Fruit fly (Drosophila melanogaster) whole organism, prepupa: Measurements from ENCODE around the gene CG12680.

ENCODE experiments used
- Blimp-1 ChIP-seq: fragments of 200-800 bp; sonication (Bioruptor generic); optimal IDR thresholded peaks from 3 replicates; lab custom pipeline; 2017; ENCODE audit warnings: missing biosample characterization, missing genetic modification characterization, mild to moderate bottlenecking, moderate library complexity, missing genetic modification reagents
- CG10631 ChIP-seq: fragments of 200-800 bp; sonication (Bioruptor generic); optimal IDR thresholded peaks from 2 replicates; lab custom pipeline; 2016; ENCODE audit warnings: missing biosample characterization, missing genetic modification characterization
- CG11294 ChIP-seq: fragments of 200-800 bp; sonication (Bioruptor generic); IDR thresholded peaks from 2 replicates; pipeline ENCODE4 v1.3.6; 2022; ENCODE audit warnings: missing biosample characterization, missing genetic modification characterization
- CG11762 ChIP-seq: fragments of 200-800 bp; sonication (Bioruptor generic); optimal IDR thresholded peaks from 3 replicates; lab custom pipeline; 2016; ENCODE audit warnings: missing biosample characterization, missing genetic modification characterization; ENCODE audit not compliant: insufficient read depth
- CG11902 ChIP-seq: fragments of 200-800 bp; sonication (Bioruptor generic); optimal IDR thresholded peaks from 3 replicates; lab custom pipeline; 2016; ENCODE audit warnings: missing biosample characterization, missing genetic modification characterization
- CG15336 ChIP-seq: fragments of 200-800 bp; sonication (Bioruptor generic); IDR thresholded peaks from 2 replicates; pipeline ENCODE4 v1.3.6; 2022; ENCODE audit warnings: missing biosample characterization, missing genetic modification characterization
- CG1621 ChIP-seq: fragments of 200-800 bp; sonication (Bioruptor generic); optimal IDR thresholded peaks from 3 replicates; lab custom pipeline; 2018; ENCODE audit warnings: missing biosample characterization, mild to moderate bottlenecking, missing genetic modification characterization
- CG3032 ChIP-seq: fragments of 200-800 bp; optimal IDR thresholded peaks from 2 replicates; lab custom pipeline; 2019; ENCODE audit warnings: missing biosample characterization, mild to moderate bottlenecking, missing genetic modification characterization, moderate library complexity
- CG32006 ChIP-seq: fragments of 200-800 bp; sonication (Bioruptor generic); optimal IDR thresholded peaks from 3 replicates; lab custom pipeline; 2017; ENCODE audit warnings: missing biosample characterization, mild to moderate bottlenecking, missing genetic modification characterization
- CG34406 ChIP-seq: fragments of 200-800 bp; sonication (Bioruptor generic); optimal IDR thresholded peaks from 3 replicates; lab custom pipeline; 2016; ENCODE audit warnings: missing biosample characterization, missing genetic modification characterization
- CG3919 ChIP-seq: fragments of 200-800 bp; sonication (Bioruptor generic); optimal IDR thresholded peaks from 3 replicates; lab custom pipeline; 2016; ENCODE audit warnings: missing biosample characterization, missing genetic modification characterization
- CG6163 ChIP-seq: fragments of 200-800 bp; sonication (Bioruptor generic); IDR thresholded peaks from 3 replicates; pipeline ENCODE4 v1.3.6; 2022; ENCODE audit warnings: missing biosample characterization, missing genetic modification characterization
- CG6276 ChIP-seq: fragments of 200-800 bp; sonication (Bioruptor generic); optimal IDR thresholded peaks from 2 replicates; lab custom pipeline; 2017; ENCODE audit warnings: missing biosample characterization, mild to moderate bottlenecking, missing genetic modification characterization
- CG6792 ChIP-seq: fragments of 200-800 bp; sonication (Bioruptor generic); optimal IDR thresholded peaks from 3 replicates; lab custom pipeline; 2016; ENCODE audit warnings: missing biosample characterization, missing genetic modification characterization
- CG6808 ChIP-seq: fragments of 200-800 bp; sonication (Bioruptor generic); optimal IDR thresholded peaks from 3 replicates; lab custom pipeline; 2017; ENCODE audit warnings: missing biosample characterization, missing genetic modification characterization, mild to moderate bottlenecking, moderate library complexity, missing genetic modification reagents
- CG6854 ChIP-seq: fragments of 200-800 bp; sonication (Bioruptor generic); optimal IDR thresholded peaks from 2 replicates; lab custom pipeline; 2017; ENCODE audit warnings: missing biosample characterization, mild to moderate bottlenecking, missing genetic modification characterization
- CG8119 ChIP-seq: fragments of 200-800 bp; sonication (Bioruptor generic); IDR thresholded peaks from 3 replicates; pipeline ENCODE4 v1.3.6; 2022; ENCODE audit warnings: missing biosample characterization, missing genetic modification characterization
- CG8632 ChIP-seq: fragments of 200-800 bp; sonication (Bioruptor generic); optimal IDR thresholded peaks from 3 replicates; lab custom pipeline; 2016; ENCODE audit warnings: missing biosample characterization, missing genetic modification characterization
- CG9139 ChIP-seq: fragments of 200-800 bp; sonication (Bioruptor generic); optimal IDR thresholded peaks from 3 replicates; lab custom pipeline; 2017; ENCODE audit warnings: missing biosample characterization, mild to moderate bottlenecking, missing genetic modification characterization
- Eip78C ChIP-seq: fragments of 200-800 bp; sonication (Bioruptor generic); peaks from one replicate; lab custom pipeline; 2016; ENCODE audit warnings: missing biosample characterization, missing genetic modification characterization
- Eip93F ChIP-seq: fragments of 200-800 bp; sonication (Bioruptor generic); optimal IDR thresholded peaks from 2 replicates; lab custom pipeline; 2016; ENCODE audit warnings: missing biosample characterization, mild to moderate bottlenecking, missing genetic modification characterization
- Ets21C ChIP-seq: fragments of 200-800 bp; sonication (Bioruptor generic); optimal IDR thresholded peaks from 3 replicates; lab custom pipeline; 2016; ENCODE audit warnings: missing biosample characterization, missing genetic modification characterization
- Ets96B ChIP-seq: fragments of 200-800 bp; optimal IDR thresholded peaks from 2 replicates; lab custom pipeline; 2019; ENCODE audit warnings: missing biosample characterization, mild to moderate bottlenecking, missing genetic modification characterization, moderate library complexity
- Gug ChIP-seq: fragments of 200-800 bp; sonication (Bioruptor generic); IDR thresholded peaks from 2 replicates; pipeline ENCODE4 v1.3.6; 2022; ENCODE audit warnings: missing biosample characterization, missing genetic modification characterization
- Hr38 ChIP-seq: sonication (Bioruptor generic); optimal IDR thresholded peaks from 2 replicates; lab custom pipeline; 2016; ENCODE audit warnings: missing biosample characterization, missing genetic modification characterization
- Hr39 ChIP-seq: fragments of 200-800 bp; sonication (Bioruptor generic); optimal IDR thresholded peaks from 2 replicates; lab custom pipeline; 2016; ENCODE audit warnings: missing biosample characterization, missing genetic modification characterization
- Lpt ChIP-seq: fragments of 200-800 bp; sonication (Bioruptor generic); optimal IDR thresholded peaks from 3 replicates; lab custom pipeline; 2016; ENCODE audit warnings: missing biosample characterization, missing genetic modification characterization
- Met ChIP-seq: fragments of 200-800 bp; sonication (Bioruptor generic); optimal IDR thresholded peaks from 3 replicates; lab custom pipeline; 2016; ENCODE audit warnings: missing biosample characterization, missing genetic modification characterization
- OdsH ChIP-seq: fragments of 200-800 bp; sonication (Bioruptor generic); optimal IDR thresholded peaks from 3 replicates; lab custom pipeline; 2016; ENCODE audit warnings: missing biosample characterization, missing genetic modification characterization
- Sox102F ChIP-seq: fragments of 200-800 bp; sonication (Bioruptor generic); optimal IDR thresholded peaks from 2 replicates; lab custom pipeline; 2016; ENCODE audit warnings: missing biosample characterization, mild to moderate bottlenecking, missing genetic modification characterization
- Sox14 ChIP-seq: fragments of 200-800 bp; sonication (Bioruptor generic); optimal IDR thresholded peaks from 3 replicates; lab custom pipeline; 2016; ENCODE audit warnings: missing biosample characterization, missing genetic modification characterization
- Sox15 ChIP-seq: fragments of 200-800 bp; sonication (Bioruptor generic); optimal IDR thresholded peaks from 3 replicates; lab custom pipeline; 2016; ENCODE audit warnings: missing biosample characterization, missing genetic modification characterization
- achi ChIP-seq: fragments of 200-800 bp; sonication (Bioruptor generic); optimal IDR thresholded peaks from 3 replicates; lab custom pipeline; 2016; ENCODE audit warnings: missing biosample characterization, missing genetic modification characterization
- acj6 ChIP-seq: fragments of 200-800 bp; sonication (Bioruptor generic); optimal IDR thresholded peaks from 3 replicates; lab custom pipeline; 2016; ENCODE audit warnings: missing biosample characterization, missing genetic modification characterization
- cyc ChIP-seq: fragments of 200-800 bp; sonication (Bioruptor generic); optimal IDR thresholded peaks from 3 replicates; lab custom pipeline; 2016; ENCODE audit warnings: missing biosample characterization, missing genetic modification characterization
- dac ChIP-seq: fragments of 200-800 bp; sonication (Bioruptor generic); optimal IDR thresholded peaks from 2 replicates; lab custom pipeline; 2017; ENCODE audit warnings: missing biosample characterization, mild to moderate bottlenecking, missing genetic modification characterization
- dsx ChIP-seq: fragments of 200-800 bp; optimal IDR thresholded peaks from 3 replicates; lab custom pipeline; 2019; ENCODE audit warnings: missing biosample characterization, mild to moderate bottlenecking, missing genetic modification characterization, moderate library complexity; ENCODE audit not compliant: poor library complexity, severe bottlenecking
- eg ChIP-seq: fragments of 200-800 bp; sonication (Bioruptor generic); IDR thresholded peaks from 3 replicates; pipeline ENCODE4 v1.3.6; 2022; ENCODE audit warnings: missing biosample characterization, missing genetic modification characterization
- esn ChIP-seq: fragments of 200-800 bp; sonication (Bioruptor generic); optimal IDR thresholded peaks from 2 replicates; lab custom pipeline; 2016; ENCODE audit warnings: missing biosample characterization, mild to moderate bottlenecking, missing genetic modification characterization, moderate library complexity
- fd59A ChIP-seq: fragments of 200-800 bp; sonication (Bioruptor generic); optimal IDR thresholded peaks from 2 replicates; lab custom pipeline; 2017; ENCODE audit warnings: missing biosample characterization, mild to moderate bottlenecking, missing genetic modification characterization, missing genetic modification reagents
- fkh ChIP-seq: fragments of 200-800 bp; sonication (Bioruptor generic); optimal IDR thresholded peaks from 3 replicates; lab custom pipeline; 2017; ENCODE audit warnings: missing biosample characterization, mild to moderate bottlenecking, missing genetic modification characterization, moderate library complexity
- net ChIP-seq: fragments of 200-800 bp; sonication (Bioruptor generic); optimal IDR thresholded peaks from 3 replicates; lab custom pipeline; 2016; ENCODE audit warnings: missing biosample characterization, missing genetic modification characterization
- pdm3 ChIP-seq: fragments of 200-800 bp; sonication (Bioruptor generic); optimal IDR thresholded peaks from 3 replicates; lab custom pipeline; 2016; ENCODE audit warnings: missing biosample characterization, missing genetic modification characterization
- ss ChIP-seq, 2 experiments: fragments of 200-800 bp; sonication (Bioruptor generic); optimal IDR thresholded peaks; 2 replicates in 1 of 2; 3 replicates in 1 of 2; lab custom pipeline; 2017 to 2018; ENCODE audit warnings: mild to moderate bottlenecking in 2 of 2, missing biosample characterization in 2 of 2, missing genetic modification characterization in 2 of 2, moderate library complexity in 1 of 2
- svp ChIP-seq: fragments of 200-800 bp; sonication (Bioruptor generic); peaks from one replicate; lab custom pipeline; 2016; ENCODE audit warnings: missing biosample characterization, missing genetic modification characterization
- vri ChIP-seq: fragments of 200-800 bp; sonication (Bioruptor generic); optimal IDR thresholded peaks from 3 replicates; lab custom pipeline; 2016; ENCODE audit warnings: missing biosample characterization, mild to moderate bottlenecking, missing genetic modification characterization

Gene CG12680

DNA sequence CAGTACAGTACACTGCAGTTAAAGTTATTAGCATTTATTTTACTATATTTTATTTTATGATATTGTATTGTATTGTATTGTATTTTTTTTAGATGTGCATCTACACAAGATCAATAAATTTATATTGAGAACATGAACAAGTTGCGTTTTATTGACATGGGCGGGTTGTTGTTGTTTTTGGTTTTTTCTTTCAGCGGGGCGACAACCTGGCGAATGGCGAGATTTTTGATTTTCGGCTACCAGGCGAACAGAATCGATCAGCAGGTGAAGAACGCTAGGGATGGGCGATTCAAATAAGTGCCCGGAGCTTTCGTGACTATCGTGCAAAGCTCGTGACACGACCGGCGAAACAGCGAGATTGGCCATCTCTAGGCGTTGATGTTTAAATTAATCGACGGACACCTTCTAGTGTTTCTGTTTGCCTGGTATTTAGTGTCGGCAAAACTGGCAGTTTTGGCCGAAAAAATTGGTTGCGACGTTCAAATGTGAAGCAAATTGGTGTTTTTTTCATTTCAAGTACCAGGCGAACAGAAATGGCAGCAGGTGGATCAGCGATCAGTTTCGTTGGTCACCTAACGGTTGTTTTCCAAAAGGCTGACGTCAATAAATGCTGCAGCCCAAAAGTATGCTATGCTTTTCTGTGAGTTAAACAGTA lies 41.3 kb upstream of the CG12680 start (continued):
- TF ChIP-seq ss (GFP tag; optimal IDR thresholded peaks at IDR 0.05; lab: Kevin White, UChicago) (no peak), CG3032 (tag; lab: Kevin White, UChicago) (no peak), Gug (GFP tag; lab: Robert Waterston, UW) (0 out of 2 replicates have a peak, but pooled peaks have one; percentile 23), CG3919 (GFP tag; lab: Kevin White, UChicago) (peak; percentile 23), CG6163 (GFP tag; lab: Robert Waterston, UW) (no peak), Lpt (GFP tag; lab: Kevin White, UChicago) (no peak), CG6808 (GFP tag; lab: Kevin White, UChicago) (no peak), CG32006 (no peak), Eip78C (GFP tag; lab: Kevin White, UChicago) (peak; percentile 77), CG15336 (GFP tag; lab: Robert Waterston, UW) (peak; percentile 53; the same call in 1 of the 2 replicates), Ets96B (tag; lab: Kevin White, UChicago) (no peak), Sox14 (no peak), CG6276 (GFP tag; lab: Kevin White, UChicago) (peak; percentile 12), CG9139 (GFP tag; lab: Kevin White, UChicago) (no peak), CG11762 (GFP tag; lab: Kevin White, UChicago) (no peak), Ets21C (GFP tag; lab: Kevin White, UChicago) (no peak)

DNA sequence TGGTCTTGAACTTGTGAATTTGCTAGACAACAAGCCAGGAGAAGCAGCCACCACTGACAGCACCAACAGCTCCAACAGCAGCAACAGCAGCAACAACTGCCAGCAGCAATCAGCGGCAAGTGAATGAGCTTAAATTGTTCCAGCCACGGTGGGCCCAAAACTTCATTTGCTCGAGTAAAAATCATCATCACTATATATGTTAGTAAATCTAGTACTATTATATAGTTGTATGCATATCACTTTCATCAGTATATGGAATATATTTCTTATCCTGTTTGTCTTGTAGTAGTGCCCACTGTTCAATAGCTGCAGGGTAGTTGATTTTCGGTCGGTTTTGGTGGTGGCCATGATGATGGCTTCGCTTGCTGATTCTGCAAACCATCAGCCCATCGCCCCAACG lies 38.4 kb upstream of the CG12680 start:
- TF ChIP-seq CG6276 (GFP tag; lab: Kevin White, UChicago) (peak; percentile 57), dsx (GFP tag; lab: Kevin White, UChicago) (peak; percentile 41), esn (GFP tag; lab: Kevin White, UChicago) (no peak), Lpt (GFP tag; lab: Kevin White, UChicago) (no peak), dac (GFP tag; lab: Kevin White, UChicago) (peak; percentile 42), Ets21C (GFP tag; lab: Kevin White, UChicago) (no peak), fd59A (GFP tag; lab: Kevin White, UChicago) (peak; percentile 14), Blimp-1 (no peak), ss (GFP tag; optimal IDR thresholded peaks at IDR 0.05; lab: Kevin White, UChicago) (peak in 1 of 2 experiments; percentile 25), Ets96B (tag; lab: Kevin White, UChicago) (peak; percentile 46), CG11902 (GFP tag; lab: Kevin White, UChicago) (no peak), acj6 (GFP tag; lab: Kevin White, UChicago) (no peak), fkh (GFP tag; lab: Kevin White, UChicago) (no peak), CG34406 (GFP tag; lab: Kevin White, UChicago) (no peak), Sox15 (GFP tag; lab: Kevin White, UChicago) (no peak), CG15336 (GFP tag; lab: Robert Waterston, UW) (peak; percentile 62), cyc (GFP tag; lab: Kevin White, UChicago) (no peak), achi (GFP tag; lab: Kevin White, UChicago) (peak; percentile 44), Sox102F (GFP tag; lab: Kevin White, UChicago) (no peak), OdsH (GFP tag; lab: Kevin White, UChicago) (peak; percentile 28), CG6163 (GFP tag; lab: Robert Waterston, UW) (peak; percentile 68; the same call in 2 of the 3 replicates), svp (GFP tag; lab: Kevin White, UChicago) (peak; percentile 12), Hr39 (GFP tag; lab: Kevin White, UChicago) (no peak), CG3919 (GFP tag; lab: Kevin White, UChicago) (peak; percentile 24), Eip78C (GFP tag; lab: Kevin White, UChicago) (peak; percentile 86), Eip93F (no peak), CG32006 (peak; percentile 78), CG3032 (tag; lab: Kevin White, UChicago) (peak; percentile 34), CG6792 (no peak), vri (no peak), CG11762 (GFP tag; lab: Kevin White, UChicago) (no peak), CG1621 (tag; lab: Kevin White, UChicago) (peak; percentile 28), eg (GFP tag; lab: Robert Waterston, UW) (peak; percentile 63), pdm3 (GFP tag; lab: Kevin White, UChicago) (peak; percentile 24), net (no peak), CG6808 (GFP tag; lab: Kevin White, UChicago) (peak; percentile 22), Hr38 (GFP tag; lab: Kevin White, UChicago) (no peak), Met (GFP tag; lab: Kevin White, UChicago) (peak; percentile 3), CG8119 (GFP tag; lab: Robert Waterston, UW) (peak; percentile 66), CG10631 (GFP tag; lab: Kevin White, UChicago) (peak; percentile 47), CG6854 (GFP tag; lab: Kevin White, UChicago) (no peak), CG8632 (no peak), CG11294 (GFP tag; lab: Robert Waterston, UW) (no peak)
